Fruit fly (Drosophila melanogaster) whole organism, embryonic: ENCODE results near the gene CG34417.

Experiments used
- Ada2b ChIP-seq: fragments of 200-800 bp; sonication (Bioruptor generic); IDR thresholded peaks from 2 replicates; pipeline ENCODE4 v1.3.6; 2022; ENCODE audit warnings: missing biosample characterization, missing genetic modification characterization
- Asciz ChIP-seq: fragments of 200-800 bp; sonication (Bioruptor generic); optimal IDR thresholded peaks from 2 replicates; lab custom pipeline; 2017; ENCODE audit warnings: missing biosample characterization, mild to moderate bottlenecking, missing genetic modification characterization, missing genetic modification reagents
- Bgb ChIP-seq: fragments of 200-800 bp; sonication (Bioruptor generic); IDR thresholded peaks from 2 replicates; pipeline ENCODE4 v1.3.6; 2022; ENCODE audit warnings: missing biosample characterization, missing genetic modification characterization; ENCODE audit not compliant: partially characterized antibody
- CG12659 ChIP-seq: fragments of 200-800 bp; sonication (Bioruptor generic); optimal IDR thresholded peaks from 3 replicates; lab custom pipeline; 2017; ENCODE audit warnings: mild to moderate bottlenecking, missing biosample characterization, missing genetic modification reagents, missing genetic modification characterization
- CG13424 ChIP-seq: fragments of 200-800 bp; sonication (Bioruptor generic); optimal IDR thresholded peaks from 2 replicates; lab custom pipeline; 2019; ENCODE audit warnings: missing biosample characterization, mild to moderate bottlenecking, missing genetic modification characterization, moderate library complexity
- CG14710 ChIP-seq: fragments of 200-800 bp; sonication (Bioruptor generic); optimal IDR thresholded peaks from 3 replicates; lab custom pipeline; 2019; ENCODE audit warnings: missing biosample characterization, mild to moderate bottlenecking, missing genetic modification characterization, moderate library complexity
- CG14965 ChIP-seq: fragments of 200-800 bp; sonication (Bioruptor generic); optimal IDR thresholded peaks from 2 replicates; lab custom pipeline; 2016; ENCODE audit warnings: missing biosample characterization, missing genetic modification characterization, borderline replicate concordance
- CG15269 ChIP-seq: fragments of 200-800 bp; sonication (Bioruptor generic); optimal IDR thresholded peaks from 2 replicates; lab custom pipeline; 2018; ENCODE audit warnings: missing biosample characterization, mild to moderate bottlenecking, missing genetic modification characterization, moderate library complexity
- CG17912 ChIP-seq: fragments of 200-800 bp; sonication (Bioruptor generic); optimal IDR thresholded peaks from 2 replicates; lab custom pipeline; 2018; ENCODE audit warnings: missing biosample characterization, mild to moderate bottlenecking, missing genetic modification characterization
- CG2889 ChIP-seq: fragments of 200-800 bp; sonication (Bioruptor generic); IDR thresholded peaks from 3 replicates; pipeline ENCODE4 v1.3.6; 2022; ENCODE audit warnings: missing biosample characterization, missing genetic modification characterization
- CG3065 ChIP-seq: fragments of 200-800 bp; sonication (Bioruptor generic); optimal IDR thresholded peaks from 2 replicates; lab custom pipeline; 2016; ENCODE audit warnings: missing biosample characterization, missing genetic modification characterization
- CG4424 ChIP-seq: fragments of 200-800 bp; sonication (Bioruptor generic); optimal IDR thresholded peaks from 3 replicates; lab custom pipeline; 2016; ENCODE audit warnings: missing biosample characterization, missing genetic modification characterization
- CG4820 ChIP-seq: fragments of 200-800 bp; sonication (Bioruptor generic); optimal IDR thresholded peaks from 3 replicates; lab custom pipeline; 2016; ENCODE audit warnings: missing biosample characterization, missing genetic modification characterization
- CG6683 ChIP-seq: fragments of 200-800 bp; sonication (Bioruptor generic); optimal IDR thresholded peaks from 2 replicates; lab custom pipeline; 2017; ENCODE audit warnings: missing biosample characterization, mild to moderate bottlenecking, missing genetic modification characterization, missing genetic modification reagents
- CG7745 ChIP-seq: fragments of 200-800 bp; sonication (Bioruptor generic); optimal IDR thresholded peaks from 2 replicates; lab custom pipeline; 2018; ENCODE audit warnings: missing biosample characterization, mild to moderate bottlenecking, missing genetic modification characterization, moderate library complexity
- CG7928 ChIP-seq: fragments of 200-800 bp; sonication (Bioruptor generic); optimal IDR thresholded peaks from 2 replicates; lab custom pipeline; 2017; ENCODE audit warnings: missing biosample characterization, mild to moderate bottlenecking, missing genetic modification characterization
- CG8765 ChIP-seq: fragments of 200-800 bp; sonication (Bioruptor generic); IDR thresholded peaks from 2 replicates; pipeline ENCODE4 v1.3.6; 2022; ENCODE audit warnings: missing biosample characterization, missing genetic modification characterization
- Camta ChIP-seq: fragments of 200-800 bp; sonication (Bioruptor generic); optimal IDR thresholded peaks from 2 replicates; lab custom pipeline; 2016; ENCODE audit warnings: missing biosample characterization, missing genetic modification characterization
- HmgD ChIP-seq: fragments of 200-800 bp; sonication (Bioruptor generic); optimal IDR thresholded peaks from 3 replicates; lab custom pipeline; 2016; ENCODE audit warnings: missing biosample characterization, missing genetic modification characterization
- Mrtf ChIP-seq: fragments of 200-800 bp; sonication (Bioruptor generic); IDR thresholded peaks from 3 replicates; pipeline ENCODE4 v1.3.6; 2022; ENCODE audit warnings: missing biosample characterization, missing genetic modification characterization
- Myb ChIP-seq: fragments of 200-800 bp; sonication (Bioruptor generic); optimal IDR thresholded peaks from 2 replicates; lab custom pipeline; 2016; ENCODE audit warnings: missing biosample characterization, missing genetic modification characterization
- Oaz ChIP-seq: fragments of 200-800 bp; sonication (Bioruptor generic); IDR thresholded peaks from 2 replicates; pipeline ENCODE4 v1.3.6; 2022; ENCODE audit warnings: missing biosample characterization, missing genetic modification characterization
- Tbp ChIP-seq: fragments of >200 bp; optimal IDR thresholded peaks from 2 replicates; lab custom pipeline; 2018; ENCODE audit warnings: missing biosample characterization, missing genetic modification characterization
- Vsx1 ChIP-seq: fragments of 200-800 bp; sonication (Bioruptor generic); optimal IDR thresholded peaks from 2 replicates; lab custom pipeline; 2017; ENCODE audit warnings: missing biosample characterization, mild to moderate bottlenecking, missing genetic modification characterization, missing genetic modification reagents
- chm ChIP-seq: fragments of 200-800 bp; sonication (Bioruptor generic); IDR thresholded peaks from 2 replicates; pipeline ENCODE4 v1.3.6; 2022; ENCODE audit warnings: missing biosample characterization, missing genetic modification characterization
- corto ChIP-seq: fragments of 200-800 bp; sonication (Bioruptor generic); optimal IDR thresholded peaks from 2 replicates; lab custom pipeline; 2016; ENCODE audit warnings: missing biosample characterization, mild to moderate bottlenecking, missing genetic modification characterization, moderate library complexity
- crol ChIP-seq: fragments of 200-800 bp; sonication (Bioruptor generic); IDR thresholded peaks from 2 replicates; pipeline ENCODE4 v1.3.6; 2022; ENCODE audit warnings: missing biosample characterization, missing genetic modification characterization
- fd102C ChIP-seq: fragments of 200-800 bp; sonication (Bioruptor generic); optimal IDR thresholded peaks from 2 replicates; lab custom pipeline; 2018; ENCODE audit warnings: missing biosample characterization, mild to moderate bottlenecking, missing genetic modification characterization, moderate library complexity
- h ChIP-seq: fragments of >200 bp; optimal IDR thresholded peaks from 2 replicates; lab custom pipeline; 2017
- klu ChIP-seq: fragments of 200-800 bp; sonication (Bioruptor generic); IDR thresholded peaks from 2 replicates; pipeline ENCODE4 v1.3.6; 2022; ENCODE audit warnings: missing biosample characterization, missing genetic modification characterization
- mirr ChIP-seq: fragments of 200-800 bp; sonication (Bioruptor generic); optimal IDR thresholded peaks from 3 replicates; lab custom pipeline; 2018; ENCODE audit warnings: missing biosample characterization, mild to moderate bottlenecking, missing genetic modification characterization
- nom ChIP-seq: fragments of 200-800 bp; sonication (Bioruptor generic); optimal IDR thresholded peaks from 2 replicates; lab custom pipeline; 2017; ENCODE audit warnings: missing biosample characterization, missing genetic modification characterization, mild to moderate bottlenecking, moderate library complexity, missing genetic modification reagents
- otp ChIP-seq: fragments of 200-800 bp; sonication (Bioruptor generic); IDR thresholded peaks from 3 replicates; pipeline ENCODE4, ENCODE4 v1.3.6; 2022; ENCODE audit warnings: missing biosample characterization, missing genetic modification characterization
- pan ChIP-seq, 4 experiments: fragments of >200 bp in 3 of 4; fragments of 200-800 bp in 1 of 4; sonication (Bioruptor generic) in 1 of 4; optimal IDR thresholded peaks in 3 of 4; IDR thresholded peaks in 1 of 4; 2 replicates each; pipeline versions ENCODE4 v1.3.6 to Lab custom; 2017 to 2022; ENCODE audit warnings: missing biosample characterization in 2 of 4, missing genetic modification characterization in 2 of 4, mixed read lengths in 1 of 4
- peb ChIP-seq: fragments of 200-800 bp; sonication (Bioruptor generic); IDR thresholded peaks from 2 replicates; pipeline ENCODE4 v1.3.6; 2022; ENCODE audit warnings: missing biosample characterization, missing genetic modification characterization
- pho ChIP-seq: fragments of 200-800 bp; sonication (Bioruptor generic); optimal IDR thresholded peaks from 2 replicates; lab custom pipeline; 2016; ENCODE audit warnings: missing biosample characterization, missing genetic modification characterization
- pnt ChIP-seq: fragments of 200-800 bp; sonication (Bioruptor generic); optimal IDR thresholded peaks from 3 replicates; lab custom pipeline; 2016; ENCODE audit warnings: missing biosample characterization, missing genetic modification characterization
- slou ChIP-seq: fragments of 200-800 bp; sonication (Bioruptor generic); optimal IDR thresholded peaks from 3 replicates; lab custom pipeline; 2016; ENCODE audit warnings: missing biosample characterization, missing genetic modification characterization
- sqz ChIP-seq: fragments of 200-800 bp; sonication (Bioruptor generic); optimal IDR thresholded peaks from 3 replicates; lab custom pipeline; 2018; ENCODE audit warnings: missing biosample characterization, mild to moderate bottlenecking, missing genetic modification characterization
- stwl ChIP-seq: fragments of 200-800 bp; sonication (Bioruptor generic); optimal IDR thresholded peaks from 3 replicates; lab custom pipeline; 2018; ENCODE audit warnings: missing biosample characterization, mild to moderate bottlenecking, missing genetic modification characterization, moderate library complexity
- trem ChIP-seq: fragments of 200-800 bp; optimal IDR thresholded peaks from 3 replicates; lab custom pipeline; 2019; ENCODE audit warnings: missing biosample characterization, mild to moderate bottlenecking, missing genetic modification characterization, moderate library complexity
- tup ChIP-seq: fragments of 200-800 bp; sonication (Bioruptor generic); optimal IDR thresholded peaks from 2 replicates; lab custom pipeline; 2016; ENCODE audit warnings: missing biosample characterization, mild to moderate bottlenecking, missing genetic modification characterization, moderate library complexity
- vvl ChIP-seq: fragments of 200-800 bp; sonication (Bioruptor generic); IDR thresholded peaks from 2 replicates; pipeline ENCODE4 v1.3.6; 2022; ENCODE audit warnings: missing biosample characterization, missing genetic modification characterization
- wdn ChIP-seq: fragments of 200-800 bp; sonication (Bioruptor generic); IDR thresholded peaks from 2 replicates; pipeline ENCODE4 v1.3.6; 2022; ENCODE audit warnings: missing biosample characterization, missing genetic modification characterization
- wek ChIP-seq: fragments of 200-800 bp; sonication (Bioruptor generic); optimal IDR thresholded peaks from 3 replicates; lab custom pipeline; 2018; ENCODE audit warnings: missing biosample characterization, mild to moderate bottlenecking, missing genetic modification characterization, moderate library complexity
- wor ChIP-seq: fragments of 200-800 bp; sonication (Bioruptor generic); IDR thresholded peaks from 2 replicates; pipeline ENCODE4 v1.3.6; 2022; ENCODE audit warnings: missing biosample characterization, missing genetic modification characterization
- yki ChIP-seq: fragments of >200 bp; optimal IDR thresholded peaks from 3 replicates; lab custom pipeline; 2018
- zen ChIP-seq: fragments of 200-800 bp; sonication (Bioruptor generic); optimal IDR thresholded peaks from 3 replicates; lab custom pipeline; 2018; ENCODE audit warnings: missing biosample characterization, mild to moderate bottlenecking, missing genetic modification characterization, moderate library complexity
- zen2 ChIP-seq: fragments of 200-800 bp; sonication (Bioruptor generic); IDR thresholded peaks from 3 replicates; pipeline ENCODE4 v1.3.6; 2022; ENCODE audit warnings: missing biosample characterization, missing genetic modification characterization; ENCODE audit not compliant: partially characterized antibody

Gene CG34417

dm6 chrX:6571234-6571915, 30.8 kb downstream of the CG34417 start (continued):
- no peak for TF ChIP-seq pan (optimal IDR thresholded peaks at IDR 0.05; lab: Kevin White, UChicago)
- peak in 1 of 2 experiments; percentile 76 for TF ChIP-seq pan (GFP tag; optimal IDR thresholded peaks at IDR 0.05 in 1 of 2, IDR thresholded peaks at IDR 0.05 in 1 of 2)
- peak; percentile 74 for TF ChIP-seq CG6683 (GFP tag; lab: Kevin White, UChicago)
- peak; percentile 81 for TF ChIP-seq peb (GFP tag; lab: Robert Waterston, UW)
- peak; percentile 62; the same call in 1 of the 2 replicates for TF ChIP-seq chm
- TF ChIP-seq Mrtf (GFP tag; lab: Robert Waterston, UW) = peak; percentile 48; the same call in 1 of the 3 replicates
- TF ChIP-seq trem = peak; percentile 91
- peak; percentile 86 for TF ChIP-seq CG4820 (GFP tag; lab: Kevin White, UChicago)
- TF ChIP-seq CG7928 (GFP tag; lab: Kevin White, UChicago) = peak; percentile 35
- peak; percentile 31; the same call in 1 of the 2 replicates for TF ChIP-seq CG8765
- TF ChIP-seq sqz (GFP tag; lab: Kevin White, UChicago) = peak; percentile 88
- TF ChIP-seq HmgD (GFP tag; lab: Kevin White, UChicago) = no peak
- peak; percentile 94 for TF ChIP-seq CG14710 (tag; lab: Kevin White, UChicago)
- no peak for TF ChIP-seq mirr (GFP tag; lab: Kevin White, UChicago)
- peak; percentile 46 for TF ChIP-seq crol (GFP tag; lab: Robert Waterston, UW)
- no peak for TF ChIP-seq corto (GFP tag; lab: Kevin White, UChicago)
- peak; percentile 88 for TF ChIP-seq Asciz (GFP tag; lab: Kevin White, UChicago)
- peak; percentile 56 for TF ChIP-seq wek
- TF ChIP-seq CG15269 = peak; percentile 88
- TF ChIP-seq CG4424 (GFP tag; lab: Kevin White, UChicago) = peak; percentile 86
- TF ChIP-seq yki (lab: Kevin White, UChicago) = no peak
- TF ChIP-seq Oaz (GFP tag; lab: Robert Waterston, UW) = peak; percentile 62
- TF ChIP-seq nom (GFP tag; lab: Kevin White, UChicago) = no peak
- no peak for TF ChIP-seq zen2 (GFP tag; lab: Robert Waterston, UW)
- TF ChIP-seq Camta (GFP tag; lab: Kevin White, UChicago) = peak; percentile 34
- 0 out of 2 replicates have a peak, but pooled peaks have one; percentile 24 for TF ChIP-seq wdn (GFP tag; lab: Robert Waterston, UW)
- TF ChIP-seq fd102C = no peak
- TF ChIP-seq slou (GFP tag; lab: Kevin White, UChicago) = no peak
- peak; percentile 83 for TF ChIP-seq zen (tag; lab: Kevin White, UChicago)
- peak; percentile 52 for TF ChIP-seq pnt (GFP tag; lab: Kevin White, UChicago)
- 0 out of 3 replicates have a peak, but pooled peaks have one; percentile 47 for TF ChIP-seq otp (GFP tag; lab: Robert Waterston, UW)
- no peak for TF ChIP-seq Tbp (GFP tag; lab: Kevin White, UChicago)
- peak; percentile 94 for TF ChIP-seq CG13424 (tag; lab: Kevin White, UChicago)
- peak; percentile 89 for TF ChIP-seq CG12659 (GFP tag; lab: Kevin White, UChicago)
- TF ChIP-seq Bgb (GFP tag; lab: Robert Waterston, UW) = no peak
- peak; percentile 45 for TF ChIP-seq pho (GFP tag; lab: Kevin White, UChicago)
- peak; percentile 88 for TF ChIP-seq vvl
- TF ChIP-seq klu (GFP tag; lab: Robert Waterston, UW) = peak; percentile 61; the same call in 1 of the 2 replicates
- peak; percentile 35 for TF ChIP-seq tup (GFP tag; lab: Kevin White, UChicago)
- peak; percentile 67 for TF ChIP-seq Ada2b (GFP tag; lab: Robert Waterston, UW)
- peak; percentile 51 for TF ChIP-seq CG17912 (GFP tag; lab: Kevin White, UChicago)
- no peak for TF ChIP-seq Myb
- no peak for TF ChIP-seq h
- peak; percentile 28 for TF ChIP-seq CG7745 (tag; lab: Kevin White, UChicago)
- TF ChIP-seq wor = peak; percentile 80
- TF ChIP-seq CG2889 (GFP tag; lab: Robert Waterston, UW) = peak; percentile 59; the same call in 1 of the 3 replicates
- TF ChIP-seq CG3065 = peak; percentile 40
- peak; percentile 74 for TF ChIP-seq Vsx1 (GFP tag; lab: Kevin White, UChicago)
- no peak for TF ChIP-seq CG14965 (GFP tag; lab: Kevin White, UChicago)
- peak; percentile 11 for TF ChIP-seq stwl (tag; lab: Kevin White, UChicago)
